Worm (Caenorhabditis elegans) whole organism, L1 larva: ENCODE data around the gene nhr-172.

Experiments
- F16B12.6 ChIP-seq: fragments of 150-350 bp; optimal IDR thresholded peaks from 2 replicates; lab custom pipeline; 2014; ENCODE audit warnings: missing biosample characterization, missing genetic modification characterization
- blmp-1 ChIP-seq: fragments of 150-350 bp; optimal IDR thresholded peaks from 2 replicates; lab custom pipeline; 2014; ENCODE audit warnings: missing biosample characterization, missing genetic modification characterization
- ces-1 ChIP-seq: fragments of 150-350 bp; optimal IDR thresholded peaks from 2 replicates; lab custom pipeline; 2014; ENCODE audit warnings: missing biosample characterization, missing genetic modification reagents, missing genetic modification characterization
- hlh-4 ChIP-seq: sonication (generic microtip); optimal IDR thresholded peaks from 2 replicates; lab custom pipeline; 2016; ENCODE audit warnings: mild to moderate bottlenecking, missing genetic modification characterization, missing compliant biosample characterization
- mdl-1 ChIP-seq, 2 experiments: fragments of 150-350 bp; optimal IDR thresholded peaks; 2 replicates each; lab custom pipeline; 2014 to 2017; ENCODE audit warnings: missing biosample characterization in 2 of 2, missing genetic modification characterization in 2 of 2, inconsistent platforms in 1 of 2
- nhr-90 ChIP-seq: sonication (generic microtip); optimal IDR thresholded peaks from 2 replicates; lab custom pipeline; 2016; ENCODE audit warnings: mild to moderate bottlenecking, missing genetic modification characterization, missing compliant biosample characterization; ENCODE audit not compliant: poor library complexity
- skn-1 ChIP-seq: fragments of 150-350 bp; optimal IDR thresholded peaks from 2 replicates; lab custom pipeline; 2014; ENCODE audit warnings: missing biosample characterization, missing genetic modification characterization
- unc-62 ChIP-seq: fragments of 150-350 bp; optimal IDR thresholded peaks from 2 replicates; lab custom pipeline; 2014; ENCODE audit warnings: missing biosample characterization, missing genetic modification reagents, missing genetic modification characterization
- unc-86 ChIP-seq: sonication (generic microtip); optimal IDR thresholded peaks from 2 replicates; lab custom pipeline; 2016; ENCODE audit warnings: missing genetic modification characterization, missing compliant biosample characterization

ce11 chrV:7520077-7520476 is 11.3 kb downstream of the nhr-172 start, which contains the start of gene srb-19:
- no peak for TF ChIP-seq skn-1 (tag; lab: Kevin White, UChicago)
- no peak for TF ChIP-seq unc-62
- TF ChIP-seq nhr-90 (tag; lab: Kevin White, UChicago) = no peak
- no peak for TF ChIP-seq hlh-4 (tag; lab: Kevin White, UChicago)
- no peak for TF ChIP-seq unc-86 (tag; lab: Kevin White, UChicago)
- no peak for TF ChIP-seq mdl-1 (tag; optimal IDR thresholded peaks at IDR 0.05; lab: Kevin White, UChicago)
- TF ChIP-seq ces-1 (GFP tag; lab: Kevin White, UChicago) = no peak
- TF ChIP-seq F16B12.6 (tag; lab: Kevin White, UChicago) = no peak
- no peak for TF ChIP-seq blmp-1 (tag; lab: Kevin White, UChicago)
